Worm (Caenorhabditis elegans) whole organism, L2 larva: Measurements from ENCODE around the gene clec-265.

Experiments
- ceh-16 ChIP-seq: fragments of 150-350 bp; optimal IDR thresholded peaks from 2 replicates; lab custom pipeline; 2014; ENCODE audit warnings: missing biosample characterization, missing genetic modification characterization
- fos-1 ChIP-seq: fragments of 150-350 bp; optimal IDR thresholded peaks from 2 replicates; lab custom pipeline; 2014; ENCODE audit warnings: missing biosample characterization, missing genetic modification characterization
- lin-13 ChIP-seq: fragments of 150-350 bp; optimal IDR thresholded peaks from 2 replicates; lab custom pipeline; 2014; ENCODE audit warnings: missing biosample characterization, missing genetic modification reagents, missing genetic modification characterization
- nhr-237 ChIP-seq: fragments of 150-350 bp; optimal IDR thresholded peaks from 2 replicates; lab custom pipeline; 2014; ENCODE audit warnings: missing biosample characterization, missing genetic modification characterization
- snpc-4 ChIP-seq: fragments of 150-350 bp; optimal IDR thresholded peaks from 2 replicates; lab custom pipeline; 2014; ENCODE audit warnings: missing biosample characterization, missing genetic modification characterization
- ztf-4 ChIP-seq: fragments of 150-350 bp; optimal IDR thresholded peaks from 2 replicates; lab custom pipeline; 2014; ENCODE audit warnings: missing biosample characterization, missing genetic modification characterization

ce11 chrX:2996976-2997399 is 34.6 kb upstream of the clec-265 start:
- TF ChIP-seq snpc-4 (tag; lab: Kevin White, UChicago) (peak; percentile 91), lin-13 (peak; percentile 99), fos-1 (peak; percentile 99), ztf-4 (peak; percentile 95), ceh-16 (peak; percentile 88), nhr-237 (peak; percentile 98)
